Worm (Caenorhabditis elegans) whole organism, mixed stage, embryonic: ENCODE data around the gene pek-1.

ENCODE experiments used
- bed-3 ChIP-seq: fragments of 200-800 bp; sonication (Bioruptor generic); optimal IDR thresholded peaks from 3 replicates; lab custom pipeline; 2018; ENCODE audit warnings: mild to moderate bottlenecking, missing genetic modification characterization, moderate library complexity, missing compliant biosample characterization
- ceh-39 ChIP-seq: fragments of 150-350 bp; optimal IDR thresholded peaks from 2 replicates; lab custom pipeline; 2014; ENCODE audit warnings: missing biosample characterization, missing genetic modification characterization
- ceh-43 ChIP-seq: fragments of 200-800 bp; sonication (Bioruptor generic); optimal IDR thresholded peaks from 2 replicates; lab custom pipeline; 2018; ENCODE audit warnings: mild to moderate bottlenecking, missing genetic modification characterization, moderate library complexity, missing compliant biosample characterization
- ces-1 ChIP-seq: fragments of 150-350 bp; optimal IDR thresholded peaks from 2 replicates; lab custom pipeline; 2014; ENCODE audit warnings: missing biosample characterization, missing genetic modification reagents, missing genetic modification characterization
- cnd-1 ChIP-seq: fragments of 200-800 bp; sonication (Bioruptor generic); optimal IDR thresholded peaks from 2 replicates; lab custom pipeline; 2018; ENCODE audit warnings: mild to moderate bottlenecking, missing genetic modification characterization, missing compliant biosample characterization
- drap-1 ChIP-seq: fragments of 200-800 bp; sonication (Bioruptor generic); optimal IDR thresholded peaks from 3 replicates; lab custom pipeline; 2018; ENCODE audit warnings: mild to moderate bottlenecking, missing genetic modification characterization, missing compliant biosample characterization
- elt-1 ChIP-seq: sonication (generic microtip); optimal IDR thresholded peaks from 2 replicates; lab custom pipeline; 2017; ENCODE audit warnings: missing genetic modification characterization, mild to moderate bottlenecking, missing compliant biosample characterization, antibody characterized with exemption, moderate library complexity, borderline replicate concordance; ENCODE audit not compliant: insufficient read depth
- elt-3 ChIP-seq: fragments of 150-350 bp; optimal IDR thresholded peaks from 2 replicates; lab custom pipeline; 2014; ENCODE audit warnings: missing biosample characterization, missing genetic modification characterization
- flh-1 ChIP-seq: fragments of 200-800 bp; sonication (Bioruptor generic); optimal IDR thresholded peaks from 2 replicates; lab custom pipeline; 2018; ENCODE audit warnings: mild to moderate bottlenecking, missing genetic modification characterization, moderate library complexity, missing compliant biosample characterization
- ham-2 ChIP-seq: fragments of 200-800 bp; sonication (Bioruptor generic); optimal IDR thresholded peaks from 2 replicates; lab custom pipeline; 2018; ENCODE audit warnings: mild to moderate bottlenecking, missing genetic modification characterization, missing compliant biosample characterization
- lin-32 ChIP-seq: fragments of 200-800 bp; sonication (Bioruptor generic); optimal IDR thresholded peaks from 2 replicates; lab custom pipeline; 2018; ENCODE audit warnings: mild to moderate bottlenecking, missing genetic modification characterization, missing compliant biosample characterization
- lsy-2 ChIP-seq: fragments of 150-350 bp; optimal IDR thresholded peaks from 2 replicates; lab custom pipeline; 2014; ENCODE audit warnings: missing biosample characterization, missing genetic modification characterization
- mab-5 ChIP-seq: fragments of 150-350 bp; optimal IDR thresholded peaks from 2 replicates; lab custom pipeline; 2014; ENCODE audit warnings: missing biosample characterization, missing genetic modification characterization
- mep-1 ChIP-seq: fragments of 150-350 bp; optimal IDR thresholded peaks from 2 replicates; lab custom pipeline; 2017; ENCODE audit warnings: missing biosample characterization, missing genetic modification reagents, missing genetic modification characterization, inconsistent platforms
- nhr-12 ChIP-seq: fragments of 150-350 bp; optimal IDR thresholded peaks from 2 replicates; lab custom pipeline; 2014; ENCODE audit warnings: missing biosample characterization, missing genetic modification characterization
- nhr-2 ChIP-seq: fragments of 150-350 bp; optimal IDR thresholded peaks from 2 replicates; lab custom pipeline; 2014; ENCODE audit warnings: missing biosample characterization, missing genetic modification characterization
- nhr-237 ChIP-seq: fragments of 150-350 bp; optimal IDR thresholded peaks from 2 replicates; lab custom pipeline; 2014; ENCODE audit warnings: missing biosample characterization, missing genetic modification characterization
- nhr-28 ChIP-seq: fragments of 150-350 bp; optimal IDR thresholded peaks from 2 replicates; lab custom pipeline; 2014; ENCODE audit warnings: missing biosample characterization, missing genetic modification characterization
- nhr-76 ChIP-seq: sonication (generic microtip); optimal IDR thresholded peaks from 2 replicates; lab custom pipeline; 2017; ENCODE audit warnings: missing biosample characterization, missing genetic modification characterization
- pha-4 ChIP-seq: fragments of 150-350 bp; optimal IDR thresholded peaks from 2 replicates; lab custom pipeline; 2018; ENCODE audit warnings: missing biosample characterization, missing genetic modification reagents, missing genetic modification characterization
- sem-2 ChIP-seq: fragments of 200-800 bp; sonication (Bioruptor generic); optimal IDR thresholded peaks from 2 replicates; lab custom pipeline; 2018; ENCODE audit warnings: mild to moderate bottlenecking, missing genetic modification characterization, missing compliant biosample characterization
- snpc-4 ChIP-seq: fragments of 150-350 bp; optimal IDR thresholded peaks from 2 replicates; lab custom pipeline; 2014; ENCODE audit warnings: missing biosample characterization, missing genetic modification characterization
- sptf-1 ChIP-seq: sonication (generic microtip); optimal IDR thresholded peaks from 2 replicates; lab custom pipeline; 2017; ENCODE audit warnings: mild to moderate bottlenecking, missing genetic modification characterization, moderate library complexity, missing compliant biosample characterization
- tbx-8 ChIP-seq: fragments of 200-800 bp; sonication (Bioruptor generic); optimal IDR thresholded peaks from 2 replicates; lab custom pipeline; 2018; ENCODE audit warnings: mild to moderate bottlenecking, missing genetic modification characterization, moderate library complexity, missing compliant biosample characterization
- unc-39 ChIP-seq: fragments of 150-350 bp; optimal IDR thresholded peaks from 2 replicates; lab custom pipeline; 2014; ENCODE audit warnings: missing biosample characterization, missing genetic modification characterization
- unc-62 ChIP-seq: fragments of 150-350 bp; optimal IDR thresholded peaks from 2 replicates; lab custom pipeline; 2014; ENCODE audit warnings: missing biosample characterization, missing genetic modification reagents, missing genetic modification characterization
- zip-8 ChIP-seq: fragments of 150-350 bp; optimal IDR thresholded peaks from 2 replicates; lab custom pipeline; 2014; ENCODE audit warnings: missing biosample characterization, missing genetic modification characterization
- ztf-11 ChIP-seq: fragments of 150-350 bp; optimal IDR thresholded peaks from 2 replicates; lab custom pipeline; 2014; ENCODE audit warnings: missing biosample characterization, missing genetic modification characterization

pek-1 gene

DNA sequence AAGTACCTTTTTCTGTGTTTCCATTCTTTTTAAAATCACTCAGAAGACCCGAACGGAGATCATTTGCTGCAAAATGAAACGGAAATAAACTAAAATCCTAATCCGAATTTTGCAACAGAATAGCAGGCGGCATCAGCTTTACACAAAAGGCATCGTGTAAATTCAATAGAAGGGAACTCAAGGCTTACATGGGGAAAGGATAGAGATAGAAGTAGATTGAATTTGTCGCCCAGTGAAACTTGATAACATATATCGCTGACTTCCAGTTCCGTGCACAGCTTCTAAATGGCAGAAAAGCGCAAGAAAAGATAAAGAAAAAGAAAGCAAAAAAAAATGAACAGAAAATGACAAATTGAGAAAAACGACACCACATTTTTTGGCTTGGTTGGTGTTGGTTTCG, 8.8 kb downstream of the pek-1 start, which contains the start of gene slo-2:
Gene slo-2 (minus strand): TSS at position 24 of the 400 bp plus-strand sequence.
- no peak for TF ChIP-seq drap-1
- peak; percentile 89 for TF ChIP-seq ces-1 (GFP tag; lab: Kevin White, UChicago)

ce11 chrX:11400467-11401184, 14.1 kb downstream of the pek-1 start:
- no peak for TF ChIP-seq lsy-2 (tag; lab: Kevin White, UChicago)
- no peak for TF ChIP-seq nhr-76 (tag; lab: Kevin White, UChicago)
- TF ChIP-seq nhr-28, result no peak
- TF ChIP-seq nhr-12 (tag; lab: Kevin White, UChicago), result no peak
- TF ChIP-seq bed-3 (GFP tag; lab: Kevin White, UChicago), result no peak
- no peak for TF ChIP-seq elt-3
- no peak for TF ChIP-seq tbx-8 (GFP tag; lab: Kevin White, UChicago)
- TF ChIP-seq flh-1 (GFP tag; lab: Kevin White, UChicago), result no peak
- TF ChIP-seq ham-2 (GFP tag; lab: Kevin White, UChicago), result no peak
- no peak for TF ChIP-seq sem-2 (GFP tag; lab: Kevin White, UChicago)
- TF ChIP-seq sptf-1 (tag; lab: Kevin White, UChicago), result no peak

- TF ChIP-seq ceh-43 (GFP tag; lab: Kevin White, UChicago), result no peak
- no peak for TF ChIP-seq unc-62 (GFP tag; lab: Kevin White, UChicago)
These were observed 21.8 kb downstream of the pek-1 start, which contains the start of gene prx-12 for ce11 chrX:11392924-11393323. Gene prx-12, plus strand, starts transcription at chrX:11393294.

- TF ChIP-seq cnd-1 (tag; lab: Kevin White, UChicago) (no peak), ces-1 (GFP tag; lab: Kevin White, UChicago) (peak; percentile 43)
These were observed 26.9 kb downstream of the pek-1 start for ce11 chrX:11387723-11388330.

DNA sequence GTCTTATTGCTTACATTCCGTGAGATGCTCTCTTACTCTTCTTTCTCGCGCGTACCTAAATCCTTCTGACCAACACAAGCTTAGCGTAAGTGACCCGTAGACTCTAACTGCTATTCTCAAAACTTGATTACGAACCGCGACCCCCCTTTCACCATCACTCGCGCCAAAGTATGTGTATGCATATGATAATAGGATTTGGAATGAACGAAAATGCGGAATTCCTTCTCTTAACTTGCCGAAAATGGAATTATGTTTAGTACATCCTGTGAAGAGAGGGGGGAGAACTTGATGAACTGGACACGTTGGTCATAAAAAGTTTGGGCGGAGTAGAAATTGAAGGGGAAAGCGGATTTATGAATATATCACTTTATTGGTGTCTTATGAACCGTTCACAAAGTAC, 27.8 kb downstream of the pek-1 start:
- TF ChIP-seq lin-32 (GFP tag; lab: Kevin White, UChicago), result no peak
- TF ChIP-seq cnd-1 (tag; lab: Kevin White, UChicago), result no peak
- no peak for TF ChIP-seq sptf-1 (tag; lab: Kevin White, UChicago)
- peak; percentile 99 for TF ChIP-seq ces-1 (GFP tag; lab: Kevin White, UChicago)
- no peak for TF ChIP-seq ceh-39 (tag; lab: Kevin White, UChicago)

ce11 chrX:11385916-11386315, 28.8 kb downstream of the pek-1 start:
- TF ChIP-seq drap-1 (no peak), ztf-11 (tag; lab: Kevin White, UChicago) (no peak), sptf-1 (tag; lab: Kevin White, UChicago) (no peak), unc-39 (tag; lab: Kevin White, UChicago) (no peak)

DNA sequence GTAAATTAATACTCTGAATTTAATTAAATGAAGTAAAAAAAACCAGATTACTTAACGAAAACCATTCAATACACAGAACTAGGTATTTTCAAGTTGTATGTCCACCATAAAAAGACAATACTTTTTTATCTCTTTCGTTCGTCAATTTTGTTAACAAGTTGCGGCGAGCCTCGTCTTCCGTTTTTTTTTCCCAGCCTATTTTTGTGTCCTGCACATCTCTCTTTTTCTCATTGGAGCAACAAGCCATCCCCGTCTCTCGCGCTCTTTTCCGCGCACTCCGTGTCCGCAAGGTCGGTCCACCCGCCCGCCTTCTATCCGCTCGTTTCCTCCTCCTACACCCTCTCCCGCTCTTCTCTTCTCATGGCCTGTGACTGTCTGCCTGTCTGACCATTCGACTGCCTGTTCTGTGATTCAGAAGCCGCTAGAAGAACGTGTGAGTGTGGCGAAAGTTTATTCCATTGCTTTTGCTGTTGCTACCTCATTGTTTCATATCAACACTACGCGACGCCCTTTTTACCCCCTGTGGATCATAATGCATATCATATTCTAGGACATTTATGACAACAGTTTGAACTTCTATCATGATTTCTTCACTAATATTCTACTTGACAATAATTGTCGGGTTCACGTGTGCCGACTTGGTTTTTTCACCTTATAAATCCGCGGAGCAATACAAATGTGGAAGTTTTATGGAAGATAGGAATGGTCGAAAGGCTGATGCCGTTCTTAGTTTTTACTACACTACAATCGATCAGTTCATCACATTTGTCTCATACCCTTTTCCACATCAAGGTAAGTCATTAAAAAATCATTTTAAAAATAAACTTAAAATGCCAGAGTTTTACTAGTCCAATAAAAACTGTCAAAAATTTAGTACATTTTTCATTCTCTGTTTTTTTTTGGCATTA, 29.9 kb downstream of the pek-1 start, which contains the start of the genes F08B12.11 and prmn-1:
Gene F08B12.11 (plus strand): TSS at position 521 of the 908 bp plus-strand sequence.
Gene prmn-1 (plus strand): TSS at position 551 of the 908 bp plus-strand sequence.
- TF ChIP-seq snpc-4 (tag; lab: Kevin White, UChicago) (no peak), ces-1 (GFP tag; lab: Kevin White, UChicago) (peak; percentile 46), elt-3 (no peak), nhr-12 (tag; lab: Kevin White, UChicago) (no peak), ceh-39 (tag; lab: Kevin White, UChicago) (no peak), elt-1 (tag; lab: Kevin White, UChicago) (no peak), mab-5 (tag; lab: Kevin White, UChicago) (no peak), tbx-8 (GFP tag; lab: Kevin White, UChicago) (no peak), sptf-1 (tag; lab: Kevin White, UChicago) (no peak), nhr-237 (tag; lab: Kevin White, UChicago) (no peak), ham-2 (GFP tag; lab: Kevin White, UChicago) (peak; percentile 83), pha-4 (tag; lab: Kevin White, UChicago) (no peak), cnd-1 (tag; lab: Kevin White, UChicago) (peak; percentile 53), zip-8 (no peak), mep-1 (peak; percentile 24), nhr-2 (tag; lab: Kevin White, UChicago) (no peak)
